Worm (Caenorhabditis elegans) whole organism, L4 larva: ENCODE data around the gene C25F9.12.

ENCODE experiments used
- F10B5.3 ChIP-seq: sonication (generic microtip); optimal IDR thresholded peaks from 2 replicates; lab custom pipeline; 2016; ENCODE audit warnings: mild to moderate bottlenecking, missing genetic modification characterization, missing compliant biosample characterization
- F26F4.8 ChIP-seq: fragments of 200-800 bp; sonication (Bioruptor generic); conservative IDR thresholded peaks from 2 replicates; pipeline ENCODE4 v1.3.6; 2022; ENCODE audit warnings: missing genetic modification characterization, missing compliant biosample characterization
- R02D3.7 ChIP-seq: fragments of 150-350 bp; sonication (generic microtip); optimal IDR thresholded peaks from 3 replicates; lab custom pipeline; 2014; ENCODE audit warnings: missing biosample characterization, missing genetic modification characterization
- Y48G9A.11 ChIP-seq: fragments of 200-800 bp; sonication (Bioruptor generic); IDR thresholded peaks from 2 replicates; pipeline ENCODE4 v1.3.6; 2022; ENCODE audit warnings: missing genetic modification reagents, missing genetic modification characterization, missing compliant biosample characterization
- Y5F2A.4 ChIP-seq: fragments of 200-800 bp; sonication (Bioruptor generic); optimal IDR thresholded peaks from 2 replicates; lab custom pipeline; 2018; ENCODE audit warnings: mild to moderate bottlenecking, missing genetic modification characterization, missing compliant biosample characterization
- ZK546.5 ChIP-seq, 2 experiments: sonication (generic microtip); optimal IDR thresholded peaks; 2 replicates each; lab custom pipeline; 2017; ENCODE audit warnings: missing biosample characterization in 2 of 2, missing genetic modification characterization in 2 of 2
- aha-1 ChIP-seq: fragments of 150-350 bp; peaks from one replicate; lab custom pipeline; 2014; ENCODE audit warnings: missing biosample characterization, missing genetic modification characterization
- ama-1 ChIP-seq: fragments of 150-350 bp; optimal IDR thresholded peaks from 2 replicates; lab custom pipeline; 2014; ENCODE audit warnings: inconsistent platforms, mixed read lengths
- ceh-20 ChIP-seq: fragments of 200-800 bp; sonication (Bioruptor generic); IDR thresholded peaks from 2 replicates; pipeline ENCODE4 v1.3.6; 2022; ENCODE audit warnings: missing genetic modification reagents, missing genetic modification characterization, missing compliant biosample characterization
- ceh-44 ChIP-seq: fragments of 200-800 bp; sonication (Bioruptor generic); IDR thresholded peaks from 2 replicates; pipeline ENCODE4 v1.3.6; 2022; ENCODE audit warnings: missing genetic modification reagents, missing genetic modification characterization, missing compliant biosample characterization
- ceh-62 ChIP-seq: sonication (generic microtip); optimal IDR thresholded peaks from 2 replicates; lab custom pipeline; 2017; ENCODE audit warnings: missing biosample characterization, missing genetic modification characterization
- daf-16 ChIP-seq, 3 experiments: sonication (generic microtip); optimal IDR thresholded peaks; 2 replicates each; lab custom pipeline; 2016 to 2017; ENCODE audit warnings: missing genetic modification characterization in 3 of 3, missing genetic modification reagents in 3 of 3, mild to moderate bottlenecking in 2 of 3, missing compliant biosample characterization in 2 of 3, missing biosample characterization in 1 of 3, moderate library complexity in 1 of 3
- daf-19 ChIP-seq: fragments of 200-800 bp; sonication (Bioruptor generic); conservative IDR thresholded peaks from 2 replicates; pipeline ENCODE4 v1.3.6; 2022; ENCODE audit warnings: missing genetic modification characterization, missing compliant biosample characterization
- dmd-6 ChIP-seq: fragments of 200-800 bp; sonication (Bioruptor generic); IDR thresholded peaks from 2 replicates; pipeline ENCODE4 v1.3.6; 2022; ENCODE audit warnings: missing genetic modification reagents, missing genetic modification characterization, missing compliant biosample characterization
- duxl-1 ChIP-seq: sonication (generic microtip); optimal IDR thresholded peaks from 2 replicates; lab custom pipeline; 2016; ENCODE audit warnings: mild to moderate bottlenecking, missing genetic modification characterization, moderate library complexity, missing compliant biosample characterization; ENCODE audit not compliant: poor library complexity
- dve-1 ChIP-seq: sonication (generic microtip); optimal IDR thresholded peaks from 2 replicates; lab custom pipeline; 2017; ENCODE audit warnings: antibody characterized with exemption, mild to moderate bottlenecking, missing genetic modification characterization, missing compliant biosample characterization; ENCODE audit not compliant: insufficient read depth
- egl-43 ChIP-seq: fragments of 200-800 bp; sonication (Bioruptor generic); IDR thresholded peaks from 2 replicates; pipeline ENCODE4 v1.3.6; 2022; ENCODE audit warnings: missing genetic modification reagents, missing genetic modification characterization, missing compliant biosample characterization
- fkh-10 ChIP-seq: fragments of 150-350 bp; optimal IDR thresholded peaks from 2 replicates; lab custom pipeline; 2014; ENCODE audit warnings: missing biosample characterization, missing genetic modification reagents, missing genetic modification characterization
- hif-1 ChIP-seq, 2 experiments: sonication (generic microtip); optimal IDR thresholded peaks; 2 replicates each; lab custom pipeline; 2016 to 2017; ENCODE audit warnings: missing compliant biosample characterization in 2 of 2, missing genetic modification characterization in 2 of 2, missing genetic modification reagents in 2 of 2, missing genotype in 2 of 2, mild to moderate bottlenecking in 1 of 2
- hlh-11 ChIP-seq: fragments of 200-800 bp; sonication (Bioruptor generic); optimal IDR thresholded peaks from 2 replicates; lab custom pipeline; 2018; ENCODE audit warnings: mild to moderate bottlenecking, missing genetic modification characterization, missing compliant biosample characterization
- hlh-30 ChIP-seq: sonication (generic microtip); optimal IDR thresholded peaks from 2 replicates; lab custom pipeline; 2017; ENCODE audit warnings: antibody characterized with exemption, mild to moderate bottlenecking, missing genetic modification characterization, missing compliant biosample characterization; ENCODE audit not compliant: insufficient read depth
- lim-7 ChIP-seq: fragments of 200-800 bp; sonication (Bioruptor generic); IDR thresholded peaks from 2 replicates; pipeline ENCODE4 v1.3.6; 2022; ENCODE audit warnings: missing genetic modification characterization, missing compliant biosample characterization
- lin-38 ChIP-seq: fragments of 200-800 bp; sonication (Bioruptor generic); IDR thresholded peaks from 2 replicates; pipeline ENCODE4 v1.3.6; 2022; ENCODE audit warnings: missing genetic modification reagents, missing genetic modification characterization, missing compliant biosample characterization
- lin-39 ChIP-seq: fragments of 150-350 bp; optimal IDR thresholded peaks from 2 replicates; lab custom pipeline; 2014; ENCODE audit warnings: missing biosample characterization, missing genetic modification reagents, missing genetic modification characterization
- lsy-2 ChIP-seq, 2 experiments: fragments of 150-350 bp in 1 of 2; sonication (generic microtip) in 1 of 2; optimal IDR thresholded peaks; 2 replicates each; lab custom pipeline; 2014 to 2017; ENCODE audit warnings: missing biosample characterization in 2 of 2, missing genetic modification characterization in 2 of 2
- mdt-29 ChIP-seq: fragments of 200-800 bp; sonication (Bioruptor generic); IDR thresholded peaks from 2 replicates; pipeline ENCODE4 v1.3.6; 2022; ENCODE audit warnings: missing genetic modification reagents, missing genetic modification characterization, missing compliant biosample characterization
- mes-2 ChIP-seq: sonication (generic microtip); optimal IDR thresholded peaks from 2 replicates; lab custom pipeline; 2016; ENCODE audit warnings: missing genotype, mild to moderate bottlenecking, missing genetic modification characterization, missing compliant biosample characterization; ENCODE audit not compliant: poor library complexity, severe bottlenecking
- mxl-2 ChIP-seq: fragments of 200-800 bp; sonication (Bioruptor generic); conservative IDR thresholded peaks from 2 replicates; pipeline ENCODE4 v1.3.6; 2022; ENCODE audit warnings: missing genetic modification reagents, missing genetic modification characterization, missing compliant biosample characterization
- mxl-3 ChIP-seq: fragments of 200-800 bp; sonication (Bioruptor generic); optimal IDR thresholded peaks from 2 replicates; lab custom pipeline; 2018; ENCODE audit warnings: mild to moderate bottlenecking, missing genetic modification characterization, missing compliant biosample characterization
- nhr-11 ChIP-seq: fragments of 150-350 bp; optimal IDR thresholded peaks from 2 replicates; lab custom pipeline; 2014; ENCODE audit warnings: missing biosample characterization, missing genetic modification characterization
- nhr-237 ChIP-seq: sonication (generic microtip); optimal IDR thresholded peaks from 2 replicates; lab custom pipeline; 2017; ENCODE audit warnings: missing biosample characterization, missing genetic modification characterization
- nhr-28 ChIP-seq: fragments of 150-350 bp; optimal IDR thresholded peaks from 2 replicates; lab custom pipeline; 2014; ENCODE audit warnings: missing biosample characterization, missing genetic modification characterization
- nhr-42 ChIP-seq: fragments of 200-800 bp; sonication (Bioruptor generic); IDR thresholded peaks from 2 replicates; pipeline ENCODE4 v1.3.6; 2022; ENCODE audit warnings: missing genetic modification characterization, missing compliant biosample characterization
- nhr-48 ChIP-seq: sonication (generic microtip); optimal IDR thresholded peaks from 2 replicates; lab custom pipeline; 2016; ENCODE audit warnings: mild to moderate bottlenecking, missing genetic modification characterization, missing compliant biosample characterization
- nhr-6 ChIP-seq: fragments of 150-350 bp; optimal IDR thresholded peaks from 2 replicates; lab custom pipeline; 2014; ENCODE audit warnings: missing biosample characterization, missing genetic modification characterization
- php-3 ChIP-seq: fragments of 200-800 bp; sonication (Bioruptor generic); IDR thresholded peaks from 2 replicates; pipeline ENCODE4 v1.3.6; 2022; ENCODE audit warnings: missing genetic modification reagents, missing genetic modification characterization, missing compliant biosample characterization
- pqm-1 ChIP-seq: sonication (generic microtip); optimal IDR thresholded peaks from 2 replicates; lab custom pipeline; 2017; ENCODE audit warnings: missing biosample characterization, missing genetic modification characterization
- rbr-2 ChIP-seq: sonication (generic microtip); optimal IDR thresholded peaks from 2 replicates; lab custom pipeline; 2016; ENCODE audit warnings: missing genotype, missing genetic modification characterization, missing compliant biosample characterization
- set-16 ChIP-seq: fragments of 200-800 bp; sonication (Bioruptor generic); IDR thresholded peaks from 2 replicates; pipeline ENCODE4 v1.3.6; 2022; ENCODE audit warnings: missing genetic modification reagents, missing genetic modification characterization, missing compliant biosample characterization
- snpc-1.2 ChIP-seq: fragments of 200-800 bp; sonication (Bioruptor generic); IDR thresholded peaks from 2 replicates; pipeline ENCODE4 v1.3.6; 2022; ENCODE audit warnings: missing genetic modification reagents, missing genetic modification characterization, missing compliant biosample characterization
- tra-1 ChIP-seq: fragments of 200-800 bp; sonication (Bioruptor generic); IDR thresholded peaks from 2 replicates; pipeline ENCODE4 v1.3.6; 2022; ENCODE audit warnings: missing genetic modification reagents, missing genetic modification characterization, missing compliant biosample characterization
- unc-39 ChIP-seq: sonication (generic microtip); optimal IDR thresholded peaks from 2 replicates; lab custom pipeline; 2017; ENCODE audit warnings: missing biosample characterization, missing genetic modification characterization
- zag-1 ChIP-seq: fragments of 150-350 bp; optimal IDR thresholded peaks from 2 replicates; lab custom pipeline; 2014; ENCODE audit warnings: missing biosample characterization, missing genetic modification characterization
- zfp-2 ChIP-seq: sonication (generic microtip); optimal IDR thresholded peaks from 2 replicates; lab custom pipeline; 2016; ENCODE audit warnings: mild to moderate bottlenecking, missing genetic modification characterization, missing compliant biosample characterization

Gene C25F9.12

DNA sequence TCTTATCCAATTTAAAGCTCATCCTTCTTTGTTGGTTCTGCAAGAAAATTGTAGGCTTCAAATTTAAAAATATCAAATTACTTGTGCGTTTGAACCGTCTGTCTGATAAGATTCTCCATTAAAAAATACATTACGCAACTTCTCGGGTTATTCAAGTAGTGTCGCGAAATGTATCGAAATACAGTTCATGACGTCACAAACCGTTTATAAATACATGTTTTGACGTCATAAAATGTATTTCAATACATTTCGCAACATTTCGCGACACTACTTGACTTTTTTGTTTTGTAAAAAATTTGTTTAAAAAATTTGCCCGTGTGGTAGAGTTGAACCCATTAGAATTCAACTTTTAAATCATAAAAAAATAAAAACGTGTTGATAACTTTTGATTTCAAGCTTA lies 40.8 kb upstream of the C25F9.12 start:
- TF ChIP-seq Y48G9A.11 (no peak), daf-16 (GFP tag; optimal IDR thresholded peaks at IDR 0.05; lab: Kevin White, UChicago) (no peak), daf-16 (tag; optimal IDR thresholded peaks at IDR 0.05; lab: Kevin White, UChicago) (peak; percentile 72), lsy-2 (tag; optimal IDR thresholded peaks at IDR 0.05; lab: Kevin White, UChicago) (peak in 1 of 2 experiments; percentile 4), dve-1 (tag; lab: Kevin White, UChicago) (peak; percentile 27), nhr-28 (tag; lab: Kevin White, UChicago) (peak; percentile 34)

DNA sequence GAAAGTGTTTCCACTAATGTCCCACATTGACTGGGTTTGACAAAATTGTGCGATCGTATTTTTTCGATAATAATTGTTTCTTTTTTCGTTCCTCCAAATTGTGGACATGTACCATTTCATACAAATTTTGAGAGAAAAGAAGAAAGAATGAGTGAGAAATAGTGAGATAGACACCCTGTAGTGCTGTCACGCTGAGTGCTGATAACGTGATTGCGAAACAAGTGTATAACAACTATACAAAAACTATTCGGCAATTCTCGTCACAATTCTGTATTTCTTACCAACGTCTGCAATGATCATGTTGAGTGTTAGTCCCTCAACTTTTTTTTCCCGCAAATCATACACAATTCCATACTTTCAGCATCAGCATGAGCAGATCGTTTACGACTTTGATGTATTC lies 33.6 kb upstream of the C25F9.12 start, which contains the start of gene C25F9.14:
TSS of gene C25F9.14 (plus strand) at position 178 of the 400 bp plus-strand sequence.
- TF ChIP-seq hlh-11 (tag; lab: Kevin White, UChicago) (peak; percentile 12), lin-39 (no peak), mxl-3 (GFP tag; lab: Kevin White, UChicago) (peak; percentile 19), egl-43 (no peak), F10B5.3 (no peak), nhr-28 (tag; lab: Kevin White, UChicago) (peak; percentile 59), lim-7 (no peak), mxl-2 (GFP tag; lab: Robert Waterston, UW) (no peak), ZK546.5 (tag; optimal IDR thresholded peaks at IDR 0.05; lab: Kevin White, UChicago) (no peak), set-16 (no peak), hlh-30 (tag; lab: Kevin White, UChicago) (peak; percentile 20), lin-38 (GFP tag; lab: Robert Waterston, UW) (no peak), duxl-1 (tag; lab: Kevin White, UChicago) (no peak), pqm-1 (tag; lab: Kevin White, UChicago) (peak; percentile 56), daf-16 (GFP tag; optimal IDR thresholded peaks at IDR 0.05; lab: Kevin White, UChicago) (no peak), daf-16 (tag; optimal IDR thresholded peaks at IDR 0.05; lab: Kevin White, UChicago) (peak; percentile 17), dmd-6 (GFP tag; lab: Robert Waterston, UW) (0 out of 2 replicates have a peak, but pooled peaks have one; percentile 17)

DNA sequence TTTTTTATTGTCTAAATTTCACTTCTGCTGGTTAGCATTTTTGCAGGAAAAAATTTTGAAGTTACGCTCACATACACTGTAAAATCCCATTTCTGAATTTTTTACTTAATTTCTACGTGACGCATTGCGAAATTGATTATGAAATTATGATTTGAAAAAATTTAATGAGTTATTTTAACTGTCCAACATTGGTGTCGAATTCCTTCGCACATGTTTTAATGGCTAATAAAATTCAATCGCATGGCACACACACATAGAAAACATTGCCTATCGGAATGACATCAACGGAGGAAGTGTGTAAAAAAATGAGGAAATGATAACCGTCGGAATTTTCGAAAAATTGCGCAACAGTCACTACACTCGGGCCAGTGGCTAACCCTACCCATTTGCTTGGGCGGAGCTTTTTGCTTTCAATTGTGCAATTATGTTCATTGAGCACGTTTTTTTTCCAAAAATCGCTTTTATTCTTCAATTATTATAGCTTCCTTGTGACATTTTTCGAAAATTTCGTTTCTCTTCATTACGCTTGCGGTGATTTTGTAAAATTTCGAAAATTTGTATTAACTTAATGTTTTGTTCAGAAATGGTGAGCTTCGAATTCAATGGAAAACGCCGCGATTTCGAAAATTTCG lies 31.2 kb upstream of the C25F9.12 start, which contains the start of gene C25F9.16:
TSS of gene C25F9.16 (plus strand) at position 582 of the 632 bp plus-strand sequence.
- TF ChIP-seq snpc-1.2 (GFP tag; lab: Robert Waterston, UW) = no peak
- no peak for TF ChIP-seq tra-1 (GFP tag; lab: Robert Waterston, UW)
- no peak for TF ChIP-seq mes-2 (tag; lab: Kevin White, UChicago)
- TF ChIP-seq nhr-237 = no peak
- peak; percentile 90 for TF ChIP-seq php-3 (GFP tag; lab: Robert Waterston, UW)
- no peak for TF ChIP-seq ceh-44
- 0 out of 2 replicates have a peak, but pooled peaks have one; percentile 26 for TF ChIP-seq ceh-20 (GFP tag; lab: Robert Waterston, UW)
- no peak for TF ChIP-seq zag-1 (tag; lab: Kevin White, UChicago)
- TF ChIP-seq nhr-6 = no peak
- TF ChIP-seq pqm-1 (tag; lab: Kevin White, UChicago) = peak; percentile 42
- peak; percentile 72 for TF ChIP-seq aha-1 (tag; lab: Kevin White, UChicago)
- no peak for TF ChIP-seq nhr-11 (tag; lab: Kevin White, UChicago)
- no peak for TF ChIP-seq mxl-3 (GFP tag; lab: Kevin White, UChicago)
- TF ChIP-seq ama-1 = no peak
- TF ChIP-seq daf-19 (GFP tag; lab: Robert Waterston, UW) = no peak
- no peak for TF ChIP-seq daf-16 (GFP tag; optimal IDR thresholded peaks at IDR 0.05; lab: Kevin White, UChicago)
- TF ChIP-seq daf-16 (tag; optimal IDR thresholded peaks at IDR 0.05; lab: Kevin White, UChicago) = peak; percentile 33
- no peak for TF ChIP-seq ceh-62 (tag; lab: Kevin White, UChicago)
- TF ChIP-seq R02D3.7 (tag; lab: Kevin White, UChicago) = no peak
- TF ChIP-seq hif-1 (tag; optimal IDR thresholded peaks at IDR 0.05; lab: Kevin White, UChicago) = no peak
- no peak for TF ChIP-seq F26F4.8
- no peak for TF ChIP-seq mdt-29 (GFP tag; lab: Robert Waterston, UW)
- peak; percentile 24 for TF ChIP-seq nhr-28 (tag; lab: Kevin White, UChicago)
- TF ChIP-seq fkh-10 (GFP tag; lab: Kevin White, UChicago) = no peak
- TF ChIP-seq nhr-48 (tag; lab: Kevin White, UChicago) = no peak
- no peak for TF ChIP-seq rbr-2 (tag; lab: Kevin White, UChicago)
- no peak for TF ChIP-seq nhr-42 (GFP tag; lab: Robert Waterston, UW)
- TF ChIP-seq zfp-2 (tag; lab: Kevin White, UChicago) = no peak
- no peak for TF ChIP-seq unc-39 (tag; lab: Kevin White, UChicago)
- TF ChIP-seq Y5F2A.4 (GFP tag; lab: Kevin White, UChicago) = no peak
- no peak for TF ChIP-seq Y48G9A.11
